Worm (Caenorhabditis elegans) whole organism, L4/young adult: ENCODE measurements around the gene C31H1.2.

Source experiments
- dao-5 ChIP-seq: sonication (generic microtip); optimal IDR thresholded peaks from 2 replicates; lab custom pipeline; 2016; ENCODE audit warnings: missing genotype, missing genetic modification characterization, moderate library complexity, missing compliant biosample characterization
- him-1 ChIP-seq: sonication (generic microtip); optimal IDR thresholded peaks from 2 replicates; lab custom pipeline; 2016; ENCODE audit warnings: missing genotype, missing genetic modification reagents, missing genetic modification characterization, missing compliant biosample characterization

- TF ChIP-seq him-1 (tag; lab: Kevin White, UChicago) (no peak), dao-5 (tag; lab: Kevin White, UChicago) (no peak)
Observed at ce11 chrIV:5754821-5755220, 36.3 kb upstream of the C31H1.2 start.
